Fruit fly (Drosophila melanogaster) whole organism, wandering third instar larva: ENCODE measurements around the gene RpL4.
A peak's percentile ranks its signal among the peaks of the same experiment; 100 is the strongest.

Source experiments
- Dfd ChIP-seq: fragments of >200 bp; optimal IDR thresholded peaks from 2 replicates; lab custom pipeline; 2017; ENCODE audit warnings: missing biosample characterization, missing genetic modification characterization
- GATAd ChIP-seq: sonication (Bioruptor generic); optimal IDR thresholded peaks from 2 replicates; lab custom pipeline; 2016; ENCODE audit warnings: missing biosample characterization, missing genetic modification characterization
- Hr78 ChIP-seq: fragments of >200 bp; optimal IDR thresholded peaks from 2 replicates; lab custom pipeline; 2017; ENCODE audit warnings: missing biosample characterization, missing genetic modification characterization
- Jra ChIP-seq: sonication (Bioruptor generic); optimal IDR thresholded peaks from 2 replicates; lab custom pipeline; 2016; ENCODE audit warnings: missing biosample characterization, missing genetic modification characterization
- Myc ChIP-seq: fragments of >200 bp; optimal IDR thresholded peaks from 2 replicates; lab custom pipeline; 2017
- Rel ChIP-seq, 2 experiments: fragments of 200-800 bp; sonication (Bioruptor generic) in 1 of 2; optimal IDR thresholded peaks; 2 replicates in 1 of 2; 3 replicates in 1 of 2; lab custom pipeline; 2016 to 2019; ENCODE audit warnings: mild to moderate bottlenecking in 2 of 2, missing biosample characterization in 2 of 2, missing genetic modification characterization in 2 of 2, moderate library complexity in 1 of 2
- Vsx2 ChIP-seq: fragments of 200-300, 225-300 bp; sonication (Bioruptor generic); optimal IDR thresholded peaks from 2 replicates; lab custom pipeline; 2018; ENCODE audit warnings: missing biosample characterization, missing genetic modification characterization; ENCODE audit not compliant: partially characterized antibody
- dmrt93B ChIP-seq: fragments of 200-800 bp; sonication (Bioruptor generic); optimal IDR thresholded peaks from 2 replicates; lab custom pipeline; 2018; ENCODE audit warnings: missing biosample characterization, mild to moderate bottlenecking, missing genetic modification characterization
- fru ChIP-seq: fragments of 200-800 bp; sonication (Bioruptor generic); optimal IDR thresholded peaks from 3 replicates; lab custom pipeline; 2016; ENCODE audit warnings: missing biosample characterization, mild to moderate bottlenecking, missing genetic modification characterization
- lola ChIP-seq: fragments of >200 bp; optimal IDR thresholded peaks from 2 replicates; lab custom pipeline; 2017; ENCODE audit warnings: missing biosample characterization, missing genetic modification characterization
- pan ChIP-seq: fragments of >200 bp; optimal IDR thresholded peaks from 2 replicates; lab custom pipeline; 2017
- psq ChIP-seq: fragments of 200-800 bp; sonication (Bioruptor generic); optimal IDR thresholded peaks from 3 replicates; lab custom pipeline; 2017; ENCODE audit warnings: missing biosample characterization, mild to moderate bottlenecking, missing genetic modification characterization, moderate library complexity

- no peak for TF ChIP-seq pan (lab: Kevin White, UChicago)
- no peak for TF ChIP-seq Dfd (GFP tag; lab: Kevin White, UChicago)
- no peak for TF ChIP-seq Vsx2 (GFP tag; lab: Kevin White, UChicago)
- TF ChIP-seq dmrt93B (GFP tag; lab: Kevin White, UChicago): no peak
- TF ChIP-seq Jra (GFP tag; lab: Kevin White, UChicago): no peak
- TF ChIP-seq Hr78 (GFP tag; lab: Kevin White, UChicago): no peak
- peak; percentile 92 for TF ChIP-seq Myc (lab: Kevin White, UChicago)
- no peak for TF ChIP-seq lola (GFP tag; lab: Kevin White, UChicago)
- TF ChIP-seq fru (GFP tag; lab: Kevin White, UChicago): no peak
- TF ChIP-seq Rel (GFP tag; optimal IDR thresholded peaks at IDR 0.05; lab: Kevin White, UChicago): no peak
- TF ChIP-seq Rel (tag; optimal IDR thresholded peaks at IDR 0.05; lab: Kevin White, UChicago): no peak
- peak; percentile 14 for TF ChIP-seq psq (GFP tag; lab: Kevin White, UChicago)
- TF ChIP-seq GATAd: no peak
Observed at dm6 chr3R:27919385-27919789, 3.2 kb upstream of the RpL4 start, which contains the start of gene Boh1.
